Worm (Caenorhabditis elegans): ENCODE results near the gene T01H3.2.

DNA sequence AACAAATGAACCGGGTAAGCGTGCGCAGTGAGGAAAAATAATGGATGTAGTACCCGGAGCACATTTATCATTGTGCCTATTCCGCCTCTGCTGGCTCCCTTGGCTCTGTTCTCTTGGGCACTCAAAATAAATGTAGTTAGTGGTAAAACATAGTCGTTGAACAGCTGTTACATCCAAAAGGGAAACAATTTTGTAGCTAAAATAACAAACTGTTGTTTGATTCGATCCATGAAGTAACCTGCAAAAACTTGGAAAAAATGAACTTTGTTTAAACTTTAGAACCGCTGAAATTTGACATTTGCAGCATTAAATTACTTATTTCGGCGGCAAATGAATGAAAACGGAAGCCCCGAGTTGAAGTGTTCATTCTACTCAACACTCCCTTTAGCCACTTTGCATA is 15.9 kb upstream of the T01H3.2 start:
- TF ChIP-seq hnd-1 (tag; optimal IDR thresholded peaks at IDR 0.05) (no peak), tra-4 (tag; optimal IDR thresholded peaks at IDR 0.05) (no peak), flt-1 (GFP tag; IDR thresholded peaks at IDR 0.05) (no peak), F13C5.2 (tag; optimal IDR thresholded peaks at IDR 0.05) (no peak), ama-1 (optimal IDR thresholded peaks at IDR 0.05) (no peak)

Data from whole organism, early embryonic.